Worm (Caenorhabditis elegans) whole organism, late embryonic: ENCODE results near the gene grl-23.

ENCODE experiments used
- ceh-14 ChIP-seq: sonication (generic microtip); optimal IDR thresholded peaks from 2 replicates; lab custom pipeline; 2016; ENCODE audit warnings: missing genotype, missing genetic modification characterization, missing compliant biosample characterization
- ceh-2 ChIP-seq: sonication (generic microtip); optimal IDR thresholded peaks from 2 replicates; lab custom pipeline; 2016; ENCODE audit warnings: missing genotype, missing genetic modification characterization, missing compliant biosample characterization
- fkh-10 ChIP-seq: fragments of 150-350 bp; optimal IDR thresholded peaks from 2 replicates; lab custom pipeline; 2014; ENCODE audit warnings: missing biosample characterization, missing genetic modification reagents, missing genetic modification characterization
- hlh-8 ChIP-seq: sonication (generic microtip); optimal IDR thresholded peaks from 2 replicates; lab custom pipeline; 2016; ENCODE audit warnings: missing genotype, missing genetic modification characterization, missing compliant biosample characterization
- lin-11 ChIP-seq: fragments of 200-800 bp; sonication (Bioruptor generic); optimal IDR thresholded peaks from 2 replicates; lab custom pipeline; 2018; ENCODE audit warnings: mild to moderate bottlenecking, missing genetic modification characterization, missing compliant biosample characterization
- madf-2 ChIP-seq: sonication (generic microtip); optimal IDR thresholded peaks from 2 replicates; lab custom pipeline; 2017; ENCODE audit warnings: missing genetic modification characterization, missing compliant biosample characterization
- nhr-11 ChIP-seq: fragments of 150-350 bp; optimal IDR thresholded peaks from 2 replicates; lab custom pipeline; 2014; ENCODE audit warnings: missing biosample characterization, missing genetic modification characterization
- pha-2 ChIP-seq: sonication (generic microtip); optimal IDR thresholded peaks from 2 replicates; lab custom pipeline; 2017; ENCODE audit warnings: mild to moderate bottlenecking, missing genetic modification characterization, missing compliant biosample characterization
- syd-9 ChIP-seq: sonication (generic microtip); optimal IDR thresholded peaks from 2 replicates; lab custom pipeline; 2016; ENCODE audit warnings: mild to moderate bottlenecking, missing genetic modification characterization, moderate library complexity, missing compliant biosample characterization
- tbx-2 ChIP-seq: sonication (generic microtip); optimal IDR thresholded peaks from 2 replicates; lab custom pipeline; 2016; ENCODE audit warnings: missing genetic modification characterization, missing compliant biosample characterization

- TF ChIP-seq hlh-8 (tag; lab: Kevin White, UChicago) (no peak), pha-2 (no peak), ceh-2 (no peak), ceh-14 (no peak), lin-11 (tag; lab: Kevin White, UChicago) (no peak), syd-9 (tag; lab: Kevin White, UChicago) (no peak), madf-2 (tag; lab: Kevin White, UChicago) (no peak), fkh-10 (GFP tag; lab: Kevin White, UChicago) (no peak), tbx-2 (no peak), nhr-11 (tag; lab: Kevin White, UChicago) (no peak)
Observed at ce11 chrV:12563187-12563586, 13.5 kb downstream of the grl-23 start, which contains the start of gene mrps-5.
